Worm (Caenorhabditis elegans) whole organism, L1 larva: ENCODE data around the gene ZK856.18.

ENCODE experiments used
- aha-1 ChIP-seq: fragments of 150-350 bp; optimal IDR thresholded peaks from 2 replicates; lab custom pipeline; 2014; ENCODE audit warnings: missing biosample characterization, missing genetic modification characterization
- ama-1 ChIP-seq: fragments of 150-350 bp; optimal IDR thresholded peaks from 2 replicates; lab custom pipeline; 2014
- egl-27 ChIP-seq, 2 experiments: fragments of 150-350 bp in 1 of 2; sonication (generic microtip); optimal IDR thresholded peaks; 3 replicates each; lab custom pipeline; 2017 to 2018; ENCODE audit warnings: missing biosample characterization in 2 of 2, missing genetic modification characterization in 2 of 2, missing genetic modification reagents in 2 of 2
- fkh-10 ChIP-seq: sonication (generic microtip); optimal IDR thresholded peaks from 2 replicates; lab custom pipeline; 2017; ENCODE audit warnings: missing biosample characterization, missing genetic modification reagents, missing genetic modification characterization
- fos-1 ChIP-seq: fragments of 150-350 bp; optimal IDR thresholded peaks from 2 replicates; lab custom pipeline; 2014; ENCODE audit warnings: missing biosample characterization, missing genetic modification characterization
- grh-1 ChIP-seq: fragments of 200-800 bp; sonication (Bioruptor generic); IDR thresholded peaks from 2 replicates; pipeline ENCODE4 v1.3.6; 2022; ENCODE audit warnings: missing genetic modification reagents, missing genetic modification characterization, missing compliant biosample characterization
- nhr-12 ChIP-seq: sonication (generic microtip); optimal IDR thresholded peaks from 2 replicates; lab custom pipeline; 2017; ENCODE audit warnings: missing biosample characterization, missing genetic modification characterization
- nhr-237 ChIP-seq: fragments of 150-350 bp; optimal IDR thresholded peaks from 2 replicates; lab custom pipeline; 2014; ENCODE audit warnings: missing biosample characterization, missing genetic modification characterization
- nhr-28 ChIP-seq: fragments of 150-350 bp; optimal IDR thresholded peaks from 2 replicates; lab custom pipeline; 2014; ENCODE audit warnings: missing biosample characterization, missing genetic modification characterization
- nhr-76 ChIP-seq: sonication (generic microtip); optimal IDR thresholded peaks from 2 replicates; lab custom pipeline; 2017; ENCODE audit warnings: missing biosample characterization, missing genetic modification characterization
- pag-3 ChIP-seq: sonication (generic microtip); optimal IDR thresholded peaks from 2 replicates; lab custom pipeline; 2017; ENCODE audit warnings: missing genetic modification characterization, mild to moderate bottlenecking, missing compliant biosample characterization, antibody characterized with exemption, borderline replicate concordance; ENCODE audit not compliant: insufficient read depth
- sptf-1 ChIP-seq: fragments of 150-350 bp; optimal IDR thresholded peaks from 2 replicates; lab custom pipeline; 2014; ENCODE audit warnings: missing biosample characterization, missing genetic modification characterization
- ztf-11 ChIP-seq, 2 experiments: sonication (generic microtip); optimal IDR thresholded peaks; 2 replicates each; lab custom pipeline; 2016 to 2017; ENCODE audit warnings: missing genetic modification characterization in 2 of 2, missing biosample characterization in 1 of 2, missing compliant biosample characterization in 1 of 2

ce11 chrV:10233330-10233729 is 47.5 kb upstream of the ZK856.18 start, which contains the start of gene str-182:
- TF ChIP-seq fkh-10 (GFP tag; lab: Kevin White, UChicago) (no peak), fos-1 (tag; lab: Kevin White, UChicago) (no peak), ztf-11 (tag; optimal IDR thresholded peaks at IDR 0.05; lab: Kevin White, UChicago) (no peak), nhr-28 (tag; lab: Kevin White, UChicago) (no peak), ama-1 (lab: Kevin White, UChicago) (no peak), nhr-237 (tag; lab: Kevin White, UChicago) (no peak), sptf-1 (tag; lab: Kevin White, UChicago) (no peak), nhr-12 (tag; lab: Kevin White, UChicago) (no peak), egl-27 (tag; optimal IDR thresholded peaks at IDR 0.05; lab: Kevin White, UChicago) (no peak), aha-1 (tag; lab: Kevin White, UChicago) (no peak), nhr-76 (tag; lab: Kevin White, UChicago) (no peak), pag-3 (tag; lab: Kevin White, UChicago) (no peak), grh-1 (no peak)
